Worm (Caenorhabditis elegans): ENCODE results near the gene F01D5.8.
A peak's percentile ranks its signal among the peaks of the same experiment; 100 is the strongest.

F01D5.8 gene

DNA sequence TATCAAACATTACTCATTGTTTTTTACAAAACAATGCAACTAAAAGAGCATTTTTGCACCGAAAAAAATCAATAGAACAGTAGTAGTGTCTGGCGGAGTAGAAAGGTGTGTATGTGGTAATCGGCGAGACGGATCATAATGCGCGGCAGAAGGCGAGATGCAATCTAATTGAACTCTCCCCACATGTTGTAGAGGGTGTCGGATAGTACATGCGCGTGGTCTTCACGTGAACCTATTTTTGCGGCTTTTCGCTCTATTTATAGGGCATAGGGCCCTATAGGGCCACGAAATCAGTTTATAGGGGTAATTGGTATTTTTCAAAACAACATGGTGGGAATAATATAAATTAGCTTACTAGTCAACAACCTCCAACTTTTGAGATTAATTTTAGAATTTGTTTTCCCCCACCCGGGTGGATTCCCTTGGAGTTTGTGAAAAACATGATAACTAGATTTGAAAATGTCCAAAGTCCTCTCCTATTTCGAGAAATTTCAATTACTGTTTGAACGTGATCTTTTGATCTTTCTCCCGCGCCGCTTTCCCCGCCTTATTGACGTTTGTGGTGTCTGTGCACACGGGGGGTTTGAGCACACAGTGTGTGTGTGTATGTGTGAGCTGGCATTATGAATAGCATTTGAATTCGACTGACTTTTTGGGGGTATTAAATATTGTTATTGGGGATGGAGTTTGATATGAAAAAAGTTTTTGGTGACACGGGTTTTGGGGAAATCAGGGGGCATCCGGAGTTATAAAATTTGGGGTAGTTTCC lies 32.5 kb downstream of the F01D5.8 start:
- TF ChIP-seq lin-35 (GFP tag; optimal IDR thresholded peaks at IDR 0.05) (peak in 1 of 2 experiments; percentile 1), nhr-85 (tag) (peak; percentile 73), nhr-84 (tag; optimal IDR thresholded peaks at IDR 0.05) (no peak), elt-3 (tag; optimal IDR thresholded peaks at IDR 0.05) (peak in 1 of 6 experiments; percentile 5), ceh-82 (tag; optimal IDR thresholded peaks at IDR 0.05) (no peak), lin-14 (GFP tag; optimal IDR thresholded peaks at IDR 0.05) (peak; percentile 55), nhr-77 (tag; optimal IDR thresholded peaks at IDR 0.05) (peak; percentile 52), irx-1 (tag; optimal IDR thresholded peaks at IDR 0.05) (peak; percentile 41), blmp-1 (tag; optimal IDR thresholded peaks at IDR 0.05) (peak; percentile 61), elt-2 (tag; optimal IDR thresholded peaks at IDR 0.05) (peak; percentile 42), unc-98 (GFP tag; IDR thresholded peaks at IDR 0.05) (no peak), egl-27 (tag; optimal IDR thresholded peaks at IDR 0.05) (no peak), nhr-71 (tag; optimal IDR thresholded peaks at IDR 0.05) (no peak), egl-13 (tag; optimal IDR thresholded peaks at IDR 0.05) (no peak), hlh-17 (GFP tag; optimal IDR thresholded peaks at IDR 0.05; ENCODE audit: borderline replicate concordance) (no peak), snu-23 (GFP tag; optimal IDR thresholded peaks at IDR 0.05) (peak; percentile 25), dpl-1 (GFP tag; optimal IDR thresholded peaks at IDR 0.05) (peak in 1 of 3 experiments; percentile 3), swsn-7 (tag; optimal IDR thresholded peaks at IDR 0.05) (peak; percentile 2)

DNA sequence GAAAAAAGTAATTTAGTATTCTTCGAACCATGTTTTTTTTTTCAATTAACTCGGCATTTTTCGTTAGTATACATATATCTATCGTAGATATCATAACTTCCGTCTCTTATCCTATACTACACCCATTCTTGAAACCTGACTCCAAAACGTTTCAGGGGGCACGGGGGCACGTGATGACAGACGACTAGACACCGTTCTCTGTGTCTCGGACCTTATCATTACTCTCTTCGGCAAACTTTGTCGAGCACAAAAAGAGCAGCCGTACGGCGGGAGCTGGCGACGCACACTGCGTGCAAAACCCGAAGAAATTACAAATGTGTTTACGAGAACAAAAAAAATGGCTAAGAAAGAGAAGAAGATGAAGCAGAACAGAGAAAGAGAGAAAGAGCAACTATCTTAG lies 33.7 kb downstream of the F01D5.8 start:
- TF ChIP-seq hlh-17 (GFP tag; optimal IDR thresholded peaks at IDR 0.05; ENCODE audit: borderline replicate concordance), result no peak
- TF ChIP-seq nhr-20 (tag; optimal IDR thresholded peaks at IDR 0.05), result peak; percentile 89
- TF ChIP-seq snpc-4 (tag; optimal IDR thresholded peaks at IDR 0.05), result peak; percentile 36
- TF ChIP-seq nhr-11 (tag; optimal IDR thresholded peaks at IDR 0.05), result peak; percentile 79
- 0 out of 2 replicates have a peak, but pooled peaks have one; percentile 18 for TF ChIP-seq isw-1 (GFP tag; IDR thresholded peaks at IDR 0.05)
- no peak for TF ChIP-seq F16B12.6 (tag; optimal IDR thresholded peaks at IDR 0.05)
- TF ChIP-seq aha-1 (tag; optimal IDR thresholded peaks at IDR 0.05), result no peak
- peak; percentile 88 for TF ChIP-seq ztf-4 (tag; optimal IDR thresholded peaks at IDR 0.05)
- peak; percentile 65 for TF ChIP-seq skn-1 (tag; optimal IDR thresholded peaks at IDR 0.05)
- TF ChIP-seq sup-37 (GFP tag; optimal IDR thresholded peaks at IDR 0.05), result no peak
- no peak for TF ChIP-seq ama-1 (optimal IDR thresholded peaks at IDR 0.05)
- TF ChIP-seq egl-13 (tag; optimal IDR thresholded peaks at IDR 0.05), result peak; percentile 60
- TF ChIP-seq unc-98 (GFP tag; IDR thresholded peaks at IDR 0.05), result no peak
- TF ChIP-seq efl-3 (GFP tag; optimal IDR thresholded peaks at IDR 0.05), result no peak
- peak; percentile 96 for TF ChIP-seq nhr-71 (tag; optimal IDR thresholded peaks at IDR 0.05)
- TF ChIP-seq mep-1 (tag; optimal IDR thresholded peaks at IDR 0.05), result peak; percentile 68
- TF ChIP-seq irx-1 (tag; optimal IDR thresholded peaks at IDR 0.05), result peak; percentile 61
- TF ChIP-seq dpl-1 (GFP tag; optimal IDR thresholded peaks at IDR 0.05), result peak in 2 of 3 experiments; percentile 6 to 39
- TF ChIP-seq xbp-1 (tag; optimal IDR thresholded peaks at IDR 0.05), result peak; percentile 43
- no peak for TF ChIP-seq nhr-84 (tag; optimal IDR thresholded peaks at IDR 0.05)
- peak; percentile 36 to 62 for TF ChIP-seq lin-35 (GFP tag; optimal IDR thresholded peaks at IDR 0.05)
- TF ChIP-seq ceh-90 (tag; optimal IDR thresholded peaks at IDR 0.05), result no peak
- TF ChIP-seq elt-3 (tag; optimal IDR thresholded peaks at IDR 0.05), result no peak
- TF ChIP-seq grh-1 (GFP tag; IDR thresholded peaks at IDR 0.05), result no peak
- TF ChIP-seq C34B4.2 (tag; optimal IDR thresholded peaks at IDR 0.05), result no peak
- TF ChIP-seq ceh-82 (tag; optimal IDR thresholded peaks at IDR 0.05), result peak in 2 of 3 experiments; percentile 41 to 57
- TF ChIP-seq nhr-237 (tag; optimal IDR thresholded peaks at IDR 0.05), result no peak
- peak; percentile 29 for TF ChIP-seq C16A3.4 (tag; optimal IDR thresholded peaks at IDR 0.05)
- peak; percentile 92 for TF ChIP-seq nhr-77 (tag; optimal IDR thresholded peaks at IDR 0.05)
- peak; percentile 58 to 83 for TF ChIP-seq mdl-1 (tag; optimal IDR thresholded peaks at IDR 0.05)
- TF ChIP-seq ets-5 (GFP tag; IDR thresholded peaks at IDR 0.05), result no peak
- peak; percentile 75 for TF ChIP-seq pax-3 (tag; optimal IDR thresholded peaks at IDR 0.05)
- peak; percentile 75 for TF ChIP-seq ces-1 (GFP tag; optimal IDR thresholded peaks at IDR 0.05)
- peak; percentile 76 for TF ChIP-seq nhr-19 (GFP tag; conservative IDR thresholded peaks at IDR 0.05)
- peak; percentile 47 to 82 for TF ChIP-seq lsy-2 (tag; optimal IDR thresholded peaks at IDR 0.05)
- TF ChIP-seq lin-14 (GFP tag; optimal IDR thresholded peaks at IDR 0.05), result peak; percentile 95
- TF ChIP-seq nhr-90 (tag; optimal IDR thresholded peaks at IDR 0.05; ENCODE audit: poor library complexity), result peak; percentile 52
- TF ChIP-seq hpl-2 (GFP tag; optimal IDR thresholded peaks at IDR 0.05), result no peak
- TF ChIP-seq elt-2 (tag; optimal IDR thresholded peaks at IDR 0.05), result peak; percentile 71
- peak; percentile 70 for TF ChIP-seq jun-1 (tag; optimal IDR thresholded peaks at IDR 0.05)
- peak; percentile 78 for TF ChIP-seq swsn-7 (tag; optimal IDR thresholded peaks at IDR 0.05)
- no peak for TF ChIP-seq zag-1 (tag; optimal IDR thresholded peaks at IDR 0.05)
- no peak for TF ChIP-seq C04F5.9 (tag; optimal IDR thresholded peaks at IDR 0.05)
